Fruit fly (Drosophila melanogaster) whole organism, embryonic: ENCODE results near the gene CG13449.

ENCODE experiments used
- Antp ChIP-seq: fragments of 200-800 bp; sonication (Bioruptor generic); optimal IDR thresholded peaks from 3 replicates; lab custom pipeline; 2016; ENCODE audit warnings: missing biosample characterization, missing genetic modification characterization
- Blimp-1 ChIP-seq: fragments of 200-800 bp; sonication (Bioruptor generic); optimal IDR thresholded peaks from 3 replicates; lab custom pipeline; 2018; ENCODE audit warnings: missing biosample characterization, missing genetic modification characterization, mild to moderate bottlenecking, moderate library complexity, missing genetic modification reagents
- CG10147 ChIP-seq: fragments of 200-800 bp; sonication (Bioruptor generic); optimal IDR thresholded peaks from 2 replicates; lab custom pipeline; 2019; ENCODE audit warnings: missing biosample characterization, mild to moderate bottlenecking, missing genetic modification characterization, moderate library complexity
- CG10209 ChIP-seq: fragments of 200-800 bp; sonication (Bioruptor generic); optimal IDR thresholded peaks from 3 replicates; lab custom pipeline; 2017; ENCODE audit warnings: missing biosample characterization, mild to moderate bottlenecking, missing genetic modification characterization, missing genetic modification reagents
- CG11085 ChIP-seq: fragments of 200-800 bp; sonication (Bioruptor generic); IDR thresholded peaks from 2 replicates; pipeline ENCODE4 v1.3.6; 2022; ENCODE audit warnings: missing biosample characterization, missing genetic modification characterization
- CG14965 ChIP-seq: fragments of 200-800 bp; sonication (Bioruptor generic); optimal IDR thresholded peaks from 2 replicates; lab custom pipeline; 2016; ENCODE audit warnings: missing biosample characterization, missing genetic modification characterization, borderline replicate concordance
- CG17612 ChIP-seq: fragments of 200-800 bp; sonication (Bioruptor generic); IDR thresholded peaks from 2 replicates; pipeline ENCODE4 v1.3.6; 2022; ENCODE audit warnings: missing biosample characterization, missing genetic modification characterization
- CG18262 ChIP-seq: fragments of 200-800 bp; optimal IDR thresholded peaks from 3 replicates; lab custom pipeline; 2019; ENCODE audit warnings: missing biosample characterization, mild to moderate bottlenecking, missing genetic modification characterization, moderate library complexity
- CG2120 ChIP-seq: fragments of 200-800 bp; sonication (Bioruptor generic); optimal IDR thresholded peaks from 3 replicates; lab custom pipeline; 2016; ENCODE audit warnings: missing biosample characterization, missing genetic modification characterization
- CG31224 ChIP-seq: fragments of 200-800 bp; sonication (Bioruptor generic); IDR thresholded peaks from 2 replicates; pipeline ENCODE4 v1.3.6; 2022; ENCODE audit warnings: missing biosample characterization, missing genetic modification characterization
- CG3407 ChIP-seq: fragments of 200-800 bp; sonication (Bioruptor generic); optimal IDR thresholded peaks from 2 replicates; lab custom pipeline; 2018; ENCODE audit warnings: missing biosample characterization, mild to moderate bottlenecking, missing genetic modification characterization
- CG34422 ChIP-seq: fragments of 200-800 bp; sonication (Bioruptor generic); IDR thresholded peaks from 3 replicates; pipeline ENCODE4 v1.3.6; 2022; ENCODE audit warnings: missing biosample characterization, missing genetic modification characterization
- CG42726 ChIP-seq: fragments of 200-800 bp; sonication (Bioruptor generic); IDR thresholded peaks from 2 replicates; pipeline ENCODE4 v1.3.6; 2022; ENCODE audit warnings: missing biosample characterization, missing genetic modification characterization; ENCODE audit not compliant: partially characterized antibody
- CG4360 ChIP-seq: fragments of 200-800 bp; sonication (Bioruptor generic); IDR thresholded peaks from 2 replicates; pipeline ENCODE4 v1.3.6; 2022; ENCODE audit warnings: missing biosample characterization, missing genetic modification characterization
- CG4617 ChIP-seq: fragments of 200-800 bp; sonication (Bioruptor generic); optimal IDR thresholded peaks from 3 replicates; lab custom pipeline; 2016; ENCODE audit warnings: missing biosample characterization, missing genetic modification characterization, borderline replicate concordance
- CG4730 ChIP-seq: fragments of 200-800 bp; sonication (Bioruptor generic); IDR thresholded peaks from 2 replicates; pipeline ENCODE4 v1.3.6; 2022; ENCODE audit warnings: missing biosample characterization, missing genetic modification characterization
- CG5180 ChIP-seq: fragments of 200-800 bp; sonication (Bioruptor generic); optimal IDR thresholded peaks from 3 replicates; lab custom pipeline; 2017; ENCODE audit warnings: missing biosample characterization, missing genetic modification characterization, mild to moderate bottlenecking, moderate library complexity, missing genetic modification reagents
- CG6813 ChIP-seq: fragments of 200-800 bp; sonication (Bioruptor generic); optimal IDR thresholded peaks from 2 replicates; lab custom pipeline; 2017; ENCODE audit warnings: missing biosample characterization, missing genetic modification characterization, mild to moderate bottlenecking, moderate library complexity, missing genetic modification reagents
- CG7839 ChIP-seq: fragments of 200-800 bp; sonication (Bioruptor generic); optimal IDR thresholded peaks from 3 replicates; lab custom pipeline; 2018; ENCODE audit warnings: missing biosample characterization, mild to moderate bottlenecking, missing genetic modification characterization, moderate library complexity
- CG7928 ChIP-seq: fragments of 200-800 bp; sonication (Bioruptor generic); optimal IDR thresholded peaks from 2 replicates; lab custom pipeline; 2017; ENCODE audit warnings: missing biosample characterization, mild to moderate bottlenecking, missing genetic modification characterization
- CG8089 ChIP-seq: fragments of 200-800 bp; sonication (Bioruptor generic); optimal IDR thresholded peaks from 3 replicates; lab custom pipeline; 2016; ENCODE audit warnings: missing biosample characterization, missing genetic modification characterization
- CG8478 ChIP-seq: fragments of >200 bp; optimal IDR thresholded peaks from 2 replicates; lab custom pipeline; 2018
- CG8944 ChIP-seq: fragments of 200-800 bp; sonication (Bioruptor generic); optimal IDR thresholded peaks from 3 replicates; lab custom pipeline; 2016; ENCODE audit warnings: missing biosample characterization, missing genetic modification characterization
- CG9609 ChIP-seq: fragments of 200-800 bp; sonication (Bioruptor generic); optimal IDR thresholded peaks from 3 replicates; lab custom pipeline; 2016; ENCODE audit warnings: missing biosample characterization, missing genetic modification characterization
- CTCF ChIP-seq: fragments of 200-800 bp; sonication (Bioruptor generic); optimal IDR thresholded peaks from 2 replicates; lab custom pipeline; 2017; ENCODE audit warnings: missing biosample characterization, mild to moderate bottlenecking, missing genetic modification characterization, moderate library complexity
- Dip3 ChIP-seq: fragments of 200-800 bp; sonication (Bioruptor generic); optimal IDR thresholded peaks from 3 replicates; lab custom pipeline; 2016; ENCODE audit warnings: missing biosample characterization, missing genetic modification characterization
- HLHmδ ChIP-seq: fragments of 200-800 bp; sonication (Bioruptor generic); optimal IDR thresholded peaks from 2 replicates; lab custom pipeline; 2018; ENCODE audit warnings: missing biosample characterization, mild to moderate bottlenecking, missing genetic modification characterization, moderate library complexity
- Nf-YB ChIP-seq: fragments of 200-800 bp; sonication (Bioruptor generic); optimal IDR thresholded peaks from 3 replicates; lab custom pipeline; 2019; ENCODE audit warnings: missing biosample characterization, mild to moderate bottlenecking, missing genetic modification characterization, moderate library complexity
- NfI ChIP-seq: fragments of 200-800 bp; sonication (Bioruptor generic); optimal IDR thresholded peaks from 3 replicates; lab custom pipeline; 2018; ENCODE audit warnings: missing biosample characterization, mild to moderate bottlenecking, missing genetic modification characterization, moderate library complexity
- Opbp ChIP-seq: fragments of 200-800 bp; sonication (Bioruptor generic); IDR thresholded peaks from 3 replicates; pipeline ENCODE4 v1.3.6; 2022; ENCODE audit warnings: missing biosample characterization, missing genetic modification characterization; ENCODE audit not compliant: partially characterized antibody
- Xrp1 ChIP-seq: fragments of 200-800 bp; sonication (Bioruptor generic); IDR thresholded peaks from 2 replicates; pipeline ENCODE4 v1.3.6; 2022; ENCODE audit warnings: missing biosample characterization, missing genetic modification characterization
- cato ChIP-seq: fragments of 200-800 bp; sonication (Bioruptor generic); optimal IDR thresholded peaks from 2 replicates; lab custom pipeline; 2016; ENCODE audit warnings: missing biosample characterization, missing genetic modification characterization, borderline replicate concordance
- cg ChIP-seq: fragments of 200-800 bp; sonication (Bioruptor generic); optimal IDR thresholded peaks from 3 replicates; lab custom pipeline; 2019; ENCODE audit warnings: missing biosample characterization, mild to moderate bottlenecking, missing genetic modification characterization, moderate library complexity
- chm ChIP-seq: fragments of 200-800 bp; sonication (Bioruptor generic); IDR thresholded peaks from 2 replicates; pipeline ENCODE4 v1.3.6; 2022; ENCODE audit warnings: missing biosample characterization, missing genetic modification characterization
- dpn ChIP-seq, 2 experiments: fragments of 200-800 bp; sonication (Bioruptor generic); optimal IDR thresholded peaks; 3 replicates each; lab custom pipeline; 2016; ENCODE audit warnings: missing biosample characterization in 2 of 2, missing genetic modification characterization in 2 of 2
- exex ChIP-seq: fragments of 200-800 bp; sonication (Bioruptor generic); optimal IDR thresholded peaks from 4 replicates; lab custom pipeline; 2018; ENCODE audit warnings: missing biosample characterization, mild to moderate bottlenecking, missing genetic modification characterization, moderate library complexity
- ftz-f1 ChIP-seq: fragments of 200-800 bp; sonication (Bioruptor generic); optimal IDR thresholded peaks from 2 replicates; lab custom pipeline; 2016; ENCODE audit warnings: missing biosample characterization, missing genetic modification characterization
- gt ChIP-seq: fragments of 200-800 bp; sonication (Bioruptor generic); IDR thresholded peaks from 2 replicates; pipeline ENCODE4 v1.3.6; 2022; ENCODE audit warnings: missing biosample characterization, missing genetic modification characterization
- hkb ChIP-seq, 2 experiments: fragments of 200-800 bp in 1 of 2; fragments of >200 bp in 1 of 2; sonication (Bioruptor generic) in 1 of 2; IDR thresholded peaks in 1 of 2; optimal IDR thresholded peaks in 1 of 2; 2 replicates each; pipeline versions ENCODE4 v1.3.6 to Lab custom; 2017 to 2022; ENCODE audit warnings: missing biosample characterization in 1 of 2, missing genetic modification characterization in 1 of 2
- kah ChIP-seq: fragments of 200-800 bp; sonication (Bioruptor generic); optimal IDR thresholded peaks from 2 replicates; lab custom pipeline; 2018; ENCODE audit warnings: missing biosample characterization, mild to moderate bottlenecking, missing genetic modification characterization
- kni ChIP-seq: fragments of 200-800 bp; sonication (Bioruptor generic); optimal IDR thresholded peaks from 3 replicates; lab custom pipeline; 2017; ENCODE audit warnings: mild to moderate bottlenecking, missing biosample characterization, missing genetic modification reagents, missing genetic modification characterization
- pho ChIP-seq: fragments of 200-800 bp; sonication (Bioruptor generic); optimal IDR thresholded peaks from 2 replicates; lab custom pipeline; 2016; ENCODE audit warnings: missing biosample characterization, missing genetic modification characterization
- run ChIP-seq: fragments of 200-800 bp; sonication (Bioruptor generic); optimal IDR thresholded peaks from 3 replicates; lab custom pipeline; 2018; ENCODE audit warnings: missing biosample characterization, mild to moderate bottlenecking, missing genetic modification characterization
- slp2 ChIP-seq: fragments of 200-800 bp; sonication (Bioruptor generic); optimal IDR thresholded peaks from 2 replicates; lab custom pipeline; 2016; ENCODE audit warnings: missing biosample characterization, missing genetic modification characterization
- tll ChIP-seq, 2 experiments: fragments of 200-800 bp in 1 of 2; fragments of >200 bp in 1 of 2; sonication (Bioruptor generic) in 1 of 2; optimal IDR thresholded peaks; 2 replicates each; lab custom pipeline; 2017 to 2019; ENCODE audit warnings: missing biosample characterization in 2 of 2, missing genetic modification characterization in 2 of 2, mild to moderate bottlenecking in 1 of 2, moderate library complexity in 1 of 2
- toy ChIP-seq: fragments of 200-800 bp; sonication (Bioruptor generic); IDR thresholded peaks from 2 replicates; pipeline ENCODE4 v1.3.6; 2022; ENCODE audit warnings: missing biosample characterization, missing genetic modification characterization
- vnd ChIP-seq: fragments of 200-800 bp; sonication (Bioruptor generic); IDR thresholded peaks from 3 replicates; pipeline ENCODE4 v1.3.6; 2022; ENCODE audit warnings: missing biosample characterization, missing genetic modification characterization; ENCODE audit not compliant: partially characterized antibody
- zf30C ChIP-seq: fragments of 200-800 bp; sonication (Bioruptor generic); optimal IDR thresholded peaks from 3 replicates; lab custom pipeline; 2018; ENCODE audit warnings: missing biosample characterization, mild to moderate bottlenecking, missing genetic modification characterization

CG13449 gene

DNA sequence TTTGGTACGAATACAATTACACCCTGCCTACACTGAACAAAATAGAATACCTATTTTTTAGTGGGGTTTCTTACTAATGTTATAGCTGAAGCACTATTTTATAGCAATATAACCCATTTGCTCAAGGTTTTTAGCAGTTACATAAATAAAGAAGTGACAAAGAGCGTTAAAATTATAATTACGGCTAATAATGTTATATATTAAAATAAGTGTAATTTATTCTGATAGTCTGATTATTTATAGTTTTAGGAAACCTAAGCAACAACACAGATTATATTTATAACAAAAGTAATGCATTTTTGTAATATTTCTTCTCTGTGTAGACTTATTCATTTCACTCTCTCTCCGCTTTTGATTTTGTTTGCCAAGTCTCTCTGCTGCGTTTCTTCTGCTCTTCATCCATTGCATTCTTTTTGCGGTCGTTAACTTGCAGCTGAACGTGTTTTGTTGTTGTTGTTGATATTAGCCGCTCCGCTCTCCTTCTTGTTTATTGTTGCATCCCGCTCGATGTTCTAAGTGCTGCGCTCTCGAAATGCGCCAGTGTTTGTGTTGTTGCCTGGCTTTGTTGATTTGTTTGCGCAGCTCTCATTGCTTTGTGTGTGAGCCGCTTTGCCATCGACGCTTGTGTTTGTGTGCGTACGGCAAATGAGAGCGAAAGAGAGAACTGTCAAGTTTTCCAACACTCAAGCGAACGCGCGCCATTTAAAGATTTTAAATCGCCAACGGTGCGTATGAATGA, 13.2 kb upstream of the CG13449 start (continued):
- TF ChIP-seq cg (GFP tag; lab: Kevin White, UChicago), result peak; percentile 89
- peak; percentile 22 for TF ChIP-seq CG9609
- TF ChIP-seq CG31224, result peak; percentile 80
- no peak for TF ChIP-seq pho
- no peak for TF ChIP-seq CG14965 (GFP tag; lab: Kevin White, UChicago)
- TF ChIP-seq CG10209 (GFP tag; lab: Kevin White, UChicago), result peak; percentile 92
- peak; percentile 95 for TF ChIP-seq Blimp-1
- peak; percentile 78 for TF ChIP-seq CG4730
- TF ChIP-seq run (tag; lab: Kevin White, UChicago), result peak; percentile 89
- TF ChIP-seq CG17612 (GFP tag; lab: Robert Waterston, UW), result peak; percentile 45; the same call in 1 of the 2 replicates
- TF ChIP-seq CTCF, result peak; percentile 42
- TF ChIP-seq CG3407 (GFP tag; lab: Kevin White, UChicago), result peak; percentile 86
- peak; percentile 85 for TF ChIP-seq NfI (GFP tag; lab: Kevin White, UChicago)
- TF ChIP-seq toy (GFP tag; lab: Robert Waterston, UW), result peak; percentile 37; the same call in 1 of the 2 replicates
- TF ChIP-seq CG7928 (GFP tag; lab: Kevin White, UChicago), result peak; percentile 62
- no peak for TF ChIP-seq slp2
- TF ChIP-seq Dip3, result peak; percentile 15
- peak; percentile 80 for TF ChIP-seq Nf-YB (GFP tag; lab: Kevin White, UChicago)
- TF ChIP-seq CG18262 (tag; lab: Kevin White, UChicago), result peak; percentile 96
- TF ChIP-seq chm (GFP tag; lab: Robert Waterston, UW), result 0 out of 2 replicates have a peak, but pooled peaks have one; percentile 8
- peak; percentile 57 for TF ChIP-seq CG4617 (GFP tag; lab: Kevin White, UChicago)
- TF ChIP-seq exex, result peak; percentile 56
- peak; percentile 86; the same call in 2 of the 3 replicates for TF ChIP-seq CG34422
- peak; percentile 64 for TF ChIP-seq zf30C (GFP tag; lab: Kevin White, UChicago)
- TF ChIP-seq tll (GFP tag; optimal IDR thresholded peaks at IDR 0.05; lab: Kevin White, UChicago), result no peak
- TF ChIP-seq CG5180 (GFP tag; lab: Kevin White, UChicago), result peak; percentile 82
- TF ChIP-seq CG8478, result no peak
- TF ChIP-seq dpn (GFP tag; optimal IDR thresholded peaks at IDR 0.05; lab: Kevin White, UChicago), result peak; percentile 57 to 71
- TF ChIP-seq CG11085 (GFP tag; lab: Robert Waterston, UW), result peak; percentile 55; the same call in 1 of the 2 replicates
- TF ChIP-seq hkb (optimal IDR thresholded peaks at IDR 0.05; lab: Kevin White, UChicago), result no peak
- TF ChIP-seq hkb (GFP tag; IDR thresholded peaks at IDR 0.05; lab: Robert Waterston, UW), result peak; percentile 88
- no peak for TF ChIP-seq ftz-f1 (GFP tag; lab: Kevin White, UChicago)
- TF ChIP-seq CG42726 (GFP tag; lab: Robert Waterston, UW), result no peak
- peak; percentile 84 for TF ChIP-seq Xrp1
- TF ChIP-seq CG8944 (GFP tag; lab: Kevin White, UChicago), result no peak
- no peak for TF ChIP-seq Antp (GFP tag; lab: Kevin White, UChicago)
- TF ChIP-seq kni (GFP tag; lab: Kevin White, UChicago), result peak; percentile 80
- TF ChIP-seq CG2120 (GFP tag; lab: Kevin White, UChicago), result peak; percentile 84
- TF ChIP-seq kah, result peak; percentile 52
- peak; percentile 96 for TF ChIP-seq CG7839
- TF ChIP-seq Opbp (GFP tag; lab: Robert Waterston, UW), result no peak
- peak; percentile 65 for TF ChIP-seq HLHmδ
- peak; percentile 45; the same call in 1 of the 2 replicates for TF ChIP-seq CG4360
- TF ChIP-seq cato (GFP tag; lab: Kevin White, UChicago), result peak; percentile 66
- peak; percentile 71 for TF ChIP-seq CG6813 (GFP tag; lab: Kevin White, UChicago)
- peak; percentile 89 for TF ChIP-seq CG10147 (GFP tag; lab: Kevin White, UChicago)
- TF ChIP-seq CG8089 (GFP tag; lab: Kevin White, UChicago), result no peak
- peak; percentile 52 for TF ChIP-seq gt (GFP tag; lab: Robert Waterston, UW)
- no peak for TF ChIP-seq vnd (GFP tag; lab: Robert Waterston, UW)
